Worm (Caenorhabditis elegans): ENCODE results near the gene T20B12.7.

T20B12.7 gene

ce11 chrIII:7359037-7359548, 19.8 kb downstream of the T20B12.7 start, which contains the start of the genes eco-1 and hmgr-1:
Gene eco-1, minus strand, starts transcription at chrIII:7359095.
Gene hmgr-1, plus strand, starts transcription at chrIII:7359498.
- no peak for TF ChIP-seq F13H6.1 (tag; optimal IDR thresholded peaks at IDR 0.05)
- TF ChIP-seq gmeb-1 (tag; optimal IDR thresholded peaks at IDR 0.05), result peak; percentile 70
- no peak for TF ChIP-seq lin-39 (tag; optimal IDR thresholded peaks at IDR 0.05)
- TF ChIP-seq lsy-2 (tag; optimal IDR thresholded peaks at IDR 0.05), result peak; percentile 31 to 64
- peak; percentile 54 for TF ChIP-seq sma-9 (GFP tag; optimal IDR thresholded peaks at IDR 0.05)
- no peak for TF ChIP-seq sma-9 (tag; optimal IDR thresholded peaks at IDR 0.05)
- TF ChIP-seq ztf-11 (tag; optimal IDR thresholded peaks at IDR 0.05), result no peak
- TF ChIP-seq C34F6.9 (tag; optimal IDR thresholded peaks at IDR 0.05), result peak; percentile 46
- peak; percentile 60 for TF ChIP-seq unc-55 (GFP tag; optimal IDR thresholded peaks at IDR 0.05)

- peak; percentile 96 for TF ChIP-seq nhr-129 (tag; optimal IDR thresholded peaks at IDR 0.05)
- no peak for TF ChIP-seq ztf-1 (GFP tag; conservative IDR thresholded peaks at IDR 0.05)
Measured at ce11 chrIII:7358627-7359026, 20.2 kb downstream of the T20B12.7 start.

DNA sequence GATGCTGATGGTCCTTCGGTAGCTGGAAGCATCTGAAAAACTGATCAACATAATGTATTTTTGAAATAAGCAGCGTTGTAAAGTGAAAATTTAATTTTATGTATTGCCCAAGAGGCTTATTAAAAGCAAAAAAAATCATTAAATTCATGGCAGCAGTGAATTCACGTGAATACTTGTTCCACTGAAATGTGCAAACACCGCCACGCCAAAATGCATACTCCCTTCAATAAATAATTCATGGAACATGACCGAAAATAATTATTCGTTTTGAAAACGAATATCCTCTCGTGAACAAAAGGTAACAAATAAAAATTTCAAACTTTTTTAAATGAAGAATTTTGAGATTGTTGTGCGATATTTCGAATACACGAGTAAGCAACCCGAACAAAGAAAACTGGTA, 21.5 kb downstream of the T20B12.7 start, which contains the start of gene F08F8.10:
Gene F08F8.10, minus strand, starts transcription at position 38 of the 400 bp plus-strand sequence.
- peak; percentile 57 for TF ChIP-seq unc-55 (GFP tag; optimal IDR thresholded peaks at IDR 0.05)
- TF ChIP-seq nhr-237 (tag; optimal IDR thresholded peaks at IDR 0.05), result no peak
- peak; percentile 83 for TF ChIP-seq C34F6.9 (tag; optimal IDR thresholded peaks at IDR 0.05)
- peak; percentile 38 for TF ChIP-seq nhr-25 (tag; optimal IDR thresholded peaks at IDR 0.05)
- TF ChIP-seq sma-9 (GFP tag; optimal IDR thresholded peaks at IDR 0.05), result peak; percentile 46
- TF ChIP-seq sma-9 (tag; optimal IDR thresholded peaks at IDR 0.05), result no peak
- no peak for TF ChIP-seq ZK546.5 (tag; optimal IDR thresholded peaks at IDR 0.05)
- no peak for TF ChIP-seq sma-3 (GFP tag; optimal IDR thresholded peaks at IDR 0.05)
- no peak for TF ChIP-seq nhr-11 (tag; optimal IDR thresholded peaks at IDR 0.05)
- TF ChIP-seq crh-2 (tag; optimal IDR thresholded peaks at IDR 0.05), result peak; percentile 44
- peak; percentile 45 for TF ChIP-seq nhr-129 (tag; optimal IDR thresholded peaks at IDR 0.05)
- peak; percentile 0 for TF ChIP-seq F13H6.1 (tag; optimal IDR thresholded peaks at IDR 0.05)
- peak in 1 of 2 experiments; percentile 62 for TF ChIP-seq lsy-2 (tag; optimal IDR thresholded peaks at IDR 0.05)

DNA sequence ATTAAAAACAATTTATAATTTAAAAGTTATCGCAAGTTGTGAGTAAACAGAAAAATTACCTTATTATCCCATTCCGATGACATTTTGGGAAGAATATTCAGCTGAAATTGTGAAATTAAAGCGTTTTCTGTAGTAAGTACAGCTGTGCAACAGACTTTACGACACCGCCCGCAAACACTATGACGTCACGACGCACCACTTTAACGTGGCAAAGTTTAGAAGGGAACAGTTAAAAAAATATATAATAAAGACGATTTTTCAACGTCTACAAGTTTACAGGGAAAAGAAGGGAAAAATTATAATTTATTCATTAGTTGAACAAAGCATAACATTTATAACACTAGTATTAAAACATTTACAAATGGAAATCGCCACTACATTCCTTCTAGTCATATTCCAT, 25.0 kb downstream of the T20B12.7 start, which contains the start of gene F08F8.9:
Gene F08F8.9, minus strand, starts transcription at position 101 of the 400 bp plus-strand sequence.
- TF ChIP-seq crh-2 (tag; optimal IDR thresholded peaks at IDR 0.05) (peak; percentile 8), ztf-1 (GFP tag; conservative IDR thresholded peaks at IDR 0.05) (no peak)

DNA sequence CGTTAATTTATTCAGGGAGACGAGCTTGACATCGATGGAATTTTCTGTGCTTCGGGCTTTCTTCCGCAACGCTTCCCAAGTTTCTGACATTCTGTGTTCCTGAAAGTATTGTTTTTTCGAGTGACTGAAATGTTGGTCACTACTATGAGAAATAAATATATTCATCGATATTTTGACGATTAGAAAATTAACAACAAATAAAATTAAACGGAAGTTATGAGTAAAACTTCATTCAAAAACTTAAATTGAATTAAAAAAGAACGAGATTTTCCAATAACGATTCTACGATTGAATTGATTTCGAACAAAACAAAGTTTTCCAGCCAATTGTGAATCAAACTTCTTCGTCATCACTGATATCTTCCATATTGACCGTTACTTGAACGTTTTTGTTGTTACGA, 29.8 kb downstream of the T20B12.7 start, which contains the start of gene gos-28:
Gene gos-28, minus strand, starts transcription at position 101 of the 400 bp plus-strand sequence.
- TF ChIP-seq unc-62 (GFP tag; optimal IDR thresholded peaks at IDR 0.05) (no peak), Y55F3AM.14 (GFP tag; optimal IDR thresholded peaks at IDR 0.05) (no peak), egl-27 (tag; optimal IDR thresholded peaks at IDR 0.05) (no peak), mab-5 (tag; optimal IDR thresholded peaks at IDR 0.05) (no peak), crh-2 (tag; optimal IDR thresholded peaks at IDR 0.05) (no peak), sma-9 (GFP tag; optimal IDR thresholded peaks at IDR 0.05) (no peak), sma-9 (tag; optimal IDR thresholded peaks at IDR 0.05) (no peak), nhr-6 (tag; optimal IDR thresholded peaks at IDR 0.05) (no peak), C34F6.9 (tag; optimal IDR thresholded peaks at IDR 0.05) (no peak), unc-55 (GFP tag; optimal IDR thresholded peaks at IDR 0.05) (no peak), lin-13 (GFP tag; optimal IDR thresholded peaks at IDR 0.05) (no peak), lsy-2 (tag; optimal IDR thresholded peaks at IDR 0.05) (no peak), R02D3.7 (tag; optimal IDR thresholded peaks at IDR 0.05) (no peak), ama-1 (optimal IDR thresholded peaks at IDR 0.05) (no peak), nhr-25 (tag; optimal IDR thresholded peaks at IDR 0.05) (no peak), lin-39 (tag; optimal IDR thresholded peaks at IDR 0.05) (no peak), ztf-11 (tag; optimal IDR thresholded peaks at IDR 0.05) (no peak), sem-4 (tag; optimal IDR thresholded peaks at IDR 0.05) (no peak)

ce11 chrIII:7347049-7347448, 31.8 kb downstream of the T20B12.7 start, which contains the start of gene F08F8.7:
Gene F08F8.7, minus strand, starts transcription at chrIII:7347149.
- TF ChIP-seq crh-2 (tag; optimal IDR thresholded peaks at IDR 0.05) (no peak), snpc-4 (tag; optimal IDR thresholded peaks at IDR 0.05) (no peak), lin-11 (tag; optimal IDR thresholded peaks at IDR 0.05) (no peak), ZK546.5 (tag; optimal IDR thresholded peaks at IDR 0.05) (no peak)

DNA sequence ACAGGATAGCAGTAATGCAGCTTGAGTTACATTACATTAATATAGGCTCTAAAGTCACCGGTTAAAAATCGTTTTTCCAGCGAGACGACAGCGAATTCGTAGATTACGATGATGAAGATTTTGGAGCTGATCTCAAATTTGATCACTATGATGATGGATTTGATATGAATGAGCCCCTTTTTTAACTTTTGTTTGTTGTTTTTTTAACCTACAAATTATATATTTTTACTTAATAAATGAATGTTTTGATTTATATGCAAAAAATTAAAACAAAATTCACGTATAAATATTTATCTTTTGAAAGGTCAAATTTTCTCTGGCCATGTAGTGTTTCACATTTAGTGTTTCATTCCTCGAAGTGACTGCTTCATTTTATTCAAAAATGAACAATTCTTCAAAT, 35.5 kb downstream of the T20B12.7 start, which contains the start of gene F08F8.6:
Gene F08F8.6, plus strand, starts transcription at position 301 of the 400 bp plus-strand sequence.
- TF ChIP-seq aly-2 (tag; optimal IDR thresholded peaks at IDR 0.05), result no peak
- no peak for TF ChIP-seq sma-3 (GFP tag; optimal IDR thresholded peaks at IDR 0.05)
- TF ChIP-seq elt-1 (tag; optimal IDR thresholded peaks at IDR 0.05), result no peak
- no peak for TF ChIP-seq unc-62 (GFP tag; optimal IDR thresholded peaks at IDR 0.05)
- TF ChIP-seq fos-1 (tag; optimal IDR thresholded peaks at IDR 0.05), result no peak

Data from whole organism, L2 larva.